Fruit fly (Drosophila melanogaster) whole organism, pupa: Measurements from ENCODE around the gene Pect.

ENCODE experiments used
- CG10348 ChIP-seq: fragments of 200-800 bp; sonication (Bioruptor generic); IDR thresholded peaks from 2 replicates; pipeline ENCODE4 v1.3.6; 2022; ENCODE audit warnings: missing biosample characterization, missing genetic modification characterization
- CG12605 ChIP-seq: fragments of 200-800 bp; sonication (Bioruptor generic); IDR thresholded peaks from 2 replicates; pipeline ENCODE4 v1.3.6; 2022; ENCODE audit warnings: missing biosample characterization, missing genetic modification characterization
- CG13204 ChIP-seq: fragments of 200-800 bp; sonication (Bioruptor generic); optimal IDR thresholded peaks from 2 replicates; lab custom pipeline; 2018; ENCODE audit warnings: missing biosample characterization, mild to moderate bottlenecking, missing genetic modification characterization, moderate library complexity
- CG14655 ChIP-seq: fragments of 200-800 bp; sonication (Bioruptor generic); optimal IDR thresholded peaks from 3 replicates; lab custom pipeline; 2017; ENCODE audit warnings: mild to moderate bottlenecking, missing biosample characterization, missing genetic modification reagents, missing genetic modification characterization
- CG15710 ChIP-seq: fragments of 200-800 bp; sonication (Bioruptor generic); optimal IDR thresholded peaks from 2 replicates; lab custom pipeline; 2018; ENCODE audit warnings: missing biosample characterization, mild to moderate bottlenecking, missing genetic modification characterization, moderate library complexity
- CG17806 ChIP-seq: fragments of 200-800 bp; sonication (Bioruptor generic); optimal IDR thresholded peaks from 2 replicates; lab custom pipeline; 2018; ENCODE audit warnings: missing biosample characterization, mild to moderate bottlenecking, missing genetic modification characterization, moderate library complexity
- CG32121 ChIP-seq: fragments of 200-800 bp; sonication (Bioruptor generic); IDR thresholded peaks from 2 replicates; pipeline ENCODE4 v1.3.6; 2022; ENCODE audit warnings: missing biosample characterization, missing genetic modification characterization
- CG34367 ChIP-seq: fragments of 200-800 bp; sonication (Bioruptor generic); optimal IDR thresholded peaks from 2 replicates; lab custom pipeline; 2018; ENCODE audit warnings: missing biosample characterization, mild to moderate bottlenecking, missing genetic modification characterization
- CG4496 ChIP-seq: fragments of 200-800 bp; sonication (Bioruptor generic); IDR thresholded peaks from 3 replicates; pipeline ENCODE4 v1.3.6; 2022; ENCODE audit warnings: missing biosample characterization, missing genetic modification characterization
- CG8159 ChIP-seq: fragments of 200-800 bp; sonication (Bioruptor generic); optimal IDR thresholded peaks from 3 replicates; lab custom pipeline; 2018; ENCODE audit warnings: missing biosample characterization, mild to moderate bottlenecking, missing genetic modification characterization, moderate library complexity
- CG8301 ChIP-seq: fragments of 200-800 bp; sonication (Bioruptor generic); optimal IDR thresholded peaks from 2 replicates; lab custom pipeline; 2018; ENCODE audit warnings: missing biosample characterization, mild to moderate bottlenecking, missing genetic modification characterization
- CG9948 ChIP-seq: fragments of 200-800 bp; sonication (Bioruptor generic); optimal IDR thresholded peaks from 2 replicates; lab custom pipeline; 2018; ENCODE audit warnings: missing biosample characterization, mild to moderate bottlenecking, missing genetic modification characterization, moderate library complexity
- D1 ChIP-seq: fragments of 200-800 bp; sonication (Bioruptor generic); optimal IDR thresholded peaks from 2 replicates; lab custom pipeline; 2018; ENCODE audit warnings: missing biosample characterization, mild to moderate bottlenecking, missing genetic modification characterization, moderate library complexity
- EcR ChIP-seq: fragments of 200-800 bp; sonication (Bioruptor generic); optimal IDR thresholded peaks from 3 replicates; lab custom pipeline; 2019; ENCODE audit warnings: missing biosample characterization, missing genetic modification characterization, mild to moderate bottlenecking, moderate library complexity, missing genetic modification reagents
- Ets98B ChIP-seq: fragments of 200-800 bp; sonication (Bioruptor generic); IDR thresholded peaks from 2 replicates; pipeline ENCODE4 v1.3.6; 2022; ENCODE audit warnings: missing biosample characterization, missing genetic modification characterization
- Pif1A ChIP-seq: fragments of 200-800 bp; sonication (Bioruptor generic); optimal IDR thresholded peaks from 3 replicates; lab custom pipeline; 2016; ENCODE audit warnings: missing biosample characterization, missing genetic modification characterization
- Pif1B ChIP-seq: fragments of 200-800 bp; sonication (Bioruptor generic); optimal IDR thresholded peaks from 3 replicates; lab custom pipeline; 2016; ENCODE audit warnings: missing biosample characterization, missing genetic modification characterization
- Snoo ChIP-seq: fragments of 200-800 bp; sonication (Bioruptor generic); optimal IDR thresholded peaks from 3 replicates; lab custom pipeline; 2017; ENCODE audit warnings: missing biosample characterization, mild to moderate bottlenecking, missing genetic modification characterization, inconsistent platforms
- fd96Ca ChIP-seq: fragments of 200-800 bp; sonication (Bioruptor generic); IDR thresholded peaks from 3 replicates; pipeline ENCODE4 v1.3.6; 2022; ENCODE audit warnings: missing biosample characterization, missing genetic modification characterization
- gl ChIP-seq: fragments of 200-800 bp; sonication (Bioruptor generic); optimal IDR thresholded peaks from 2 replicates; lab custom pipeline; 2018; ENCODE audit warnings: missing biosample characterization, mild to moderate bottlenecking, missing genetic modification characterization
- rn ChIP-seq: fragments of 200-800 bp; sonication (Bioruptor generic); IDR thresholded peaks from 2 replicates; pipeline ENCODE4 v1.3.6; 2022; ENCODE audit warnings: missing biosample characterization, missing genetic modification characterization

Gene Pect

DNA sequence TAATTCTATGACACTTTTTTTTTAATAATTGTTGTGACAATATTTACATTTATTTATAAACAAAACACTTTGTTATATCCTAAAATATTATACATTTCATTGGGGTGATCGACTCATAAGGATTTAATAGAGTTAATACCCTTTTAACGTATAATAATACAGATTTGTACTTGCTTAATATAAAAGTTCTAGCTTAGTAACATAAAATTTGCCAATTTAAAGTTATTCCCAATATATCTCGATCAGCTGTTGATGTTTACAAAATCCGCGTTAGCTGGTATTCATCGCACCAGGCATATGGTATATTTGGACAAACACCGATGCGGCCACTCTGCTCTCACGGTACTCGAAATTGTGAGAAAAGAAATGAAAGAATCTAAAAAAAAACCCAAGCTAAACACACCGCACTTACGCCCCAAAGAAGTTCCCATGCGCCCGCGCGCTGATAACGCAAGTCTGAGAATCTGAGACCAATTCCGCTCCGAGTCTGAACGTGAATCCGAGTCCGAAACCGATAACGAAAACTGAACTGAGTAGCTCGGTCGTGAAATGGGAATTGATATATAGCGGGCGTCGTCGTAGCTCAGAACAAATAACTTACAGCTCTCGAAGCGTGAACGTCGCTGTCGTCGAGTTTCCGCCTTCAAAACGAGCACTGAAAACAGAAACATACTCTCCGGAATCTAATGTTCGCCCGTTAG is at the start of gene Pect:
Pect (plus strand) TSS at position 326 of the 701 bp plus-strand sequence.
- TF ChIP-seq EcR (GFP tag; lab: Kevin White, UChicago) (peak; percentile 52), Pif1A (GFP tag; lab: Kevin White, UChicago) (no peak), Snoo (tag; lab: Kevin White, UChicago) (no peak), Pif1B (no peak), CG14655 (GFP tag; lab: Kevin White, UChicago) (no peak), gl (tag; lab: Kevin White, UChicago) (peak; percentile 7), CG32121 (GFP tag; lab: Robert Waterston, UW) (no peak), D1 (tag; lab: Kevin White, UChicago) (no peak), CG9948 (no peak), CG17806 (no peak), CG10348 (GFP tag; lab: Robert Waterston, UW) (no peak), Ets98B (GFP tag; lab: Robert Waterston, UW) (peak; percentile 54; the same call in 1 of the 2 replicates), fd96Ca (GFP tag; lab: Robert Waterston, UW) (peak; percentile 38; the same call in 1 of the 3 replicates), CG8159 (tag; lab: Kevin White, UChicago) (no peak), CG4496 (GFP tag; lab: Robert Waterston, UW) (no peak), CG34367 (tag; lab: Kevin White, UChicago) (no peak), CG12605 (peak; percentile 62), CG13204 (GFP tag; lab: Kevin White, UChicago) (no peak), rn (GFP tag; lab: Robert Waterston, UW) (no peak), CG8301 (tag; lab: Kevin White, UChicago) (no peak), CG15710 (peak; percentile 28)

DNA sequence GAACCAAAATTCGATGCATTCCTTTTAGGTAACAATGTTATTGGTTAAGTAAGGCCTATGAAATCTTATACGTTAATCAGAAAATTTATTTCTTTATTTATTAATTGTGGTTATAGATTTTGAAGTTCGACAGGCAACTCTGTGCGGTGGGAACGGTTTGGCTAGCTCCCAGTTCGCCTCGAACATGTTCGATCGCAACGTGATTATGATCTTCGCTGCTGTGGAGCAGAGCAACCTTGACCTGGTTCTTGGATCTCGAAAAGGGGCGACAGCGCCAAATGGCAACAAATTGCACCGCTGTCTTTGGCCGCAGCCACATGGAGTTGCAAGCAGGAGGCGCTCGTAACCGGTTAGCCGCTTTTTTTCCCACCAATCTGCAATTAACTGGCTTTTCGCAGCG is 49.2 kb upstream of the Pect start:
- TF ChIP-seq Pif1B (no peak), CG9948 (no peak), EcR (GFP tag; lab: Kevin White, UChicago) (peak; percentile 45), gl (tag; lab: Kevin White, UChicago) (no peak), CG32121 (GFP tag; lab: Robert Waterston, UW) (no peak), Snoo (tag; lab: Kevin White, UChicago) (no peak), rn (GFP tag; lab: Robert Waterston, UW) (no peak), Pif1A (GFP tag; lab: Kevin White, UChicago) (no peak), fd96Ca (GFP tag; lab: Robert Waterston, UW) (no peak; the same call in 2 of the 3 replicates)

DNA sequence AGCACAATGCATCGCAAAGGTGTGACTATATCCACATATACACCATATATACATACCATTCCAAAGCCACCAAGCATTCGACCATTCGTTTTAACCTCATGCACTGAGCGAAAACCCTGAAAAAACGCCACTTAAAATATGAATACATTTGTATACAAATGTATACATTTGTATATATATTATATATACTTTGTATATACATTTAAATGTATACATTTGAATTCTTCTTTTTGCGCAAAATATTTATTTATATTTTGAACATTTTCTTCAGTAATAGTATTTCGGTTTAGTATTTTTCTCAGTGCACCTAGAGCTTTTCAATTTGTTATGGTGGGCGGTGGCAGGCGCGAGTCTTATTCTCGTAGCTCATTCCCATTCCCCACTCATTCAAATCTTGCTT is 47.2 kb upstream of the Pect start:
- TF ChIP-seq CG8159 (tag; lab: Kevin White, UChicago) (peak; percentile 17), CG34367 (tag; lab: Kevin White, UChicago) (no peak), Ets98B (GFP tag; lab: Robert Waterston, UW) (no peak), CG9948 (peak; percentile 50), Pif1A (GFP tag; lab: Kevin White, UChicago) (peak; percentile 53), CG14655 (GFP tag; lab: Kevin White, UChicago) (peak; percentile 7), CG13204 (GFP tag; lab: Kevin White, UChicago) (no peak), CG17806 (peak; percentile 18)

DNA sequence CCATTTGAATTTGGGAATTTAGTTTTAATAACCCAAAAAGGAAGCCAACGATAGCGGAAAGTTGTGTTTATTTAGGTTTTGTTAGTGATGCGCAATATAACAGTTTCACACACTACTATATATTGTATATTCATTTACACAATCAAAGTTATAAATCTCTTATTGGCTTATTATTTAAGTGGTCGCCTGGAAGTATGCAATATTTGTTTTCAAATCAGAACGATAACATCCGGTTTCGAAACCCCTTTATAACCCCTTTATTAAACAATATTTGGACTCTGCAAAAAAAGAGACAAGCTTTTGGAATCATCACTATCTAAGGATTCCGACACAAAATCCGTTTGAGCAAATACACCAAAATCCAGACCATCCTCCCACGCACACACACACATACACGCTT is 45.7 kb upstream of the Pect start:
- no peak for TF ChIP-seq CG13204 (GFP tag; lab: Kevin White, UChicago)
- TF ChIP-seq Snoo (tag; lab: Kevin White, UChicago), result peak; percentile 6
- no peak for TF ChIP-seq gl (tag; lab: Kevin White, UChicago)
- peak; percentile 25; the same call in 2 of the 3 replicates for TF ChIP-seq CG4496 (GFP tag; lab: Robert Waterston, UW)
- TF ChIP-seq Pif1A (GFP tag; lab: Kevin White, UChicago), result peak; percentile 29

DNA sequence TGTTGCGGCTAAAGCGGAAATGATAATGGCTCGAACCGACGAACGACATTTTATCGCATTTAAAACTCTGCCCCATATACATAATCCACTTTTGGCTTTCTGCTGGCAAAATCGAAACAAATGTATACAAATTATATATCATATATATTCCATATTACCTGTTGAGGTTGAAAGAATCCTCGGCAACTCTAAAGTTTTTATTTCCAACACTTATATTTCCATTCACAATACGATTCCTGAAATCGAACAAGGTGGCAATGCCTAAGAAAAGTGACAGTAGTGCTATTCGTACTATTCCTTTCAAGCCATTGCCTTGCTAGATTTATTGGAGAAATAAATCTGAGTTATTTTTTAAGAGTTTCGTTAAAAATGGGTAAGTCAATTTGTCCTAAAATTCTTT is 45.1 kb upstream of the Pect start, which contains the start of gene Pk34A:
Pk34A (plus strand) TSS at position 301 of the 400 bp plus-strand sequence.
- TF ChIP-seq CG8301 (tag; lab: Kevin White, UChicago) (no peak), fd96Ca (GFP tag; lab: Robert Waterston, UW) (no peak), CG10348 (GFP tag; lab: Robert Waterston, UW) (no peak), CG17806 (no peak), CG13204 (GFP tag; lab: Kevin White, UChicago) (no peak), CG15710 (no peak), Pif1A (GFP tag; lab: Kevin White, UChicago) (no peak)

DNA sequence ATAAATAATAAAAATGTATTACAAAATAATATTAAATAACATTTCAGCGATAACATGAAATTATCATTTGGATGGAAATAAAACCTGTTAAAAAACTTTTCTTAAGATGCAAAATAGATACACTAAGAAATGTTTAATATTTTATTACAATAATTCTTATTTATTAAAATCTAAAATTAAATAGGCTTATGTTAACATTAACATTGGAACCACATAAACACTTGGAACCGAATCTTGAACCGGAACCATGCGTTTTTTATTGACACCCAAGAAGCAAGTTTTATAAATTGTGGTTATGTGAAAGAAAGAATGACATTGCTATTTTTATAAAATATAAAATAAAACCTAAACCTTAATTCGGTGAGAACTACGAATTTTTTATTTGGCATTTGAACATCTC is 43.3 kb upstream of the Pect start, which contains the start of gene kmg:
kmg (plus strand) TSS at position 301 of the 400 bp plus-strand sequence.
- no peak for TF ChIP-seq gl (tag; lab: Kevin White, UChicago)
- no peak for TF ChIP-seq rn (GFP tag; lab: Robert Waterston, UW)
- TF ChIP-seq CG12605, result no peak
